Fruit fly (Drosophila melanogaster) whole organism, pupa: Measurements from ENCODE around the gene pod1.

Experiments used
- CG10348 ChIP-seq: fragments of 200-800 bp; sonication (Bioruptor generic); IDR thresholded peaks from 2 replicates; pipeline ENCODE4 v1.3.6; 2022; ENCODE audit warnings: missing biosample characterization, missing genetic modification characterization
- CG12605 ChIP-seq: fragments of 200-800 bp; sonication (Bioruptor generic); IDR thresholded peaks from 2 replicates; pipeline ENCODE4 v1.3.6; 2022; ENCODE audit warnings: missing biosample characterization, missing genetic modification characterization
- CG13204 ChIP-seq: fragments of 200-800 bp; sonication (Bioruptor generic); optimal IDR thresholded peaks from 2 replicates; lab custom pipeline; 2018; ENCODE audit warnings: missing biosample characterization, mild to moderate bottlenecking, missing genetic modification characterization, moderate library complexity
- CG14655 ChIP-seq: fragments of 200-800 bp; sonication (Bioruptor generic); optimal IDR thresholded peaks from 3 replicates; lab custom pipeline; 2017; ENCODE audit warnings: mild to moderate bottlenecking, missing biosample characterization, missing genetic modification reagents, missing genetic modification characterization
- CG15710 ChIP-seq: fragments of 200-800 bp; sonication (Bioruptor generic); optimal IDR thresholded peaks from 2 replicates; lab custom pipeline; 2018; ENCODE audit warnings: missing biosample characterization, mild to moderate bottlenecking, missing genetic modification characterization, moderate library complexity
- CG17806 ChIP-seq: fragments of 200-800 bp; sonication (Bioruptor generic); optimal IDR thresholded peaks from 2 replicates; lab custom pipeline; 2018; ENCODE audit warnings: missing biosample characterization, mild to moderate bottlenecking, missing genetic modification characterization, moderate library complexity
- CG32121 ChIP-seq: fragments of 200-800 bp; sonication (Bioruptor generic); IDR thresholded peaks from 2 replicates; pipeline ENCODE4 v1.3.6; 2022; ENCODE audit warnings: missing biosample characterization, missing genetic modification characterization
- CG34367 ChIP-seq: fragments of 200-800 bp; sonication (Bioruptor generic); optimal IDR thresholded peaks from 2 replicates; lab custom pipeline; 2018; ENCODE audit warnings: missing biosample characterization, mild to moderate bottlenecking, missing genetic modification characterization
- CG4496 ChIP-seq: fragments of 200-800 bp; sonication (Bioruptor generic); IDR thresholded peaks from 3 replicates; pipeline ENCODE4 v1.3.6; 2022; ENCODE audit warnings: missing biosample characterization, missing genetic modification characterization
- CG8159 ChIP-seq: fragments of 200-800 bp; sonication (Bioruptor generic); optimal IDR thresholded peaks from 3 replicates; lab custom pipeline; 2018; ENCODE audit warnings: missing biosample characterization, mild to moderate bottlenecking, missing genetic modification characterization, moderate library complexity
- CG8301 ChIP-seq: fragments of 200-800 bp; sonication (Bioruptor generic); optimal IDR thresholded peaks from 2 replicates; lab custom pipeline; 2018; ENCODE audit warnings: missing biosample characterization, mild to moderate bottlenecking, missing genetic modification characterization
- CG9948 ChIP-seq: fragments of 200-800 bp; sonication (Bioruptor generic); optimal IDR thresholded peaks from 2 replicates; lab custom pipeline; 2018; ENCODE audit warnings: missing biosample characterization, mild to moderate bottlenecking, missing genetic modification characterization, moderate library complexity
- D1 ChIP-seq: fragments of 200-800 bp; sonication (Bioruptor generic); optimal IDR thresholded peaks from 2 replicates; lab custom pipeline; 2018; ENCODE audit warnings: missing biosample characterization, mild to moderate bottlenecking, missing genetic modification characterization, moderate library complexity
- EcR ChIP-seq: fragments of 200-800 bp; sonication (Bioruptor generic); optimal IDR thresholded peaks from 3 replicates; lab custom pipeline; 2019; ENCODE audit warnings: missing biosample characterization, missing genetic modification characterization, mild to moderate bottlenecking, moderate library complexity, missing genetic modification reagents
- Ets98B ChIP-seq: fragments of 200-800 bp; sonication (Bioruptor generic); IDR thresholded peaks from 2 replicates; pipeline ENCODE4 v1.3.6; 2022; ENCODE audit warnings: missing biosample characterization, missing genetic modification characterization
- Pif1A ChIP-seq: fragments of 200-800 bp; sonication (Bioruptor generic); optimal IDR thresholded peaks from 3 replicates; lab custom pipeline; 2016; ENCODE audit warnings: missing biosample characterization, missing genetic modification characterization
- Pif1B ChIP-seq: fragments of 200-800 bp; sonication (Bioruptor generic); optimal IDR thresholded peaks from 3 replicates; lab custom pipeline; 2016; ENCODE audit warnings: missing biosample characterization, missing genetic modification characterization
- Snoo ChIP-seq: fragments of 200-800 bp; sonication (Bioruptor generic); optimal IDR thresholded peaks from 3 replicates; lab custom pipeline; 2017; ENCODE audit warnings: missing biosample characterization, mild to moderate bottlenecking, missing genetic modification characterization, inconsistent platforms
- fd96Ca ChIP-seq: fragments of 200-800 bp; sonication (Bioruptor generic); IDR thresholded peaks from 3 replicates; pipeline ENCODE4 v1.3.6; 2022; ENCODE audit warnings: missing biosample characterization, missing genetic modification characterization
- gl ChIP-seq: fragments of 200-800 bp; sonication (Bioruptor generic); optimal IDR thresholded peaks from 2 replicates; lab custom pipeline; 2018; ENCODE audit warnings: missing biosample characterization, mild to moderate bottlenecking, missing genetic modification characterization
- rn ChIP-seq: fragments of 200-800 bp; sonication (Bioruptor generic); IDR thresholded peaks from 2 replicates; pipeline ENCODE4 v1.3.6; 2022; ENCODE audit warnings: missing biosample characterization, missing genetic modification characterization

Gene pod1

DNA sequence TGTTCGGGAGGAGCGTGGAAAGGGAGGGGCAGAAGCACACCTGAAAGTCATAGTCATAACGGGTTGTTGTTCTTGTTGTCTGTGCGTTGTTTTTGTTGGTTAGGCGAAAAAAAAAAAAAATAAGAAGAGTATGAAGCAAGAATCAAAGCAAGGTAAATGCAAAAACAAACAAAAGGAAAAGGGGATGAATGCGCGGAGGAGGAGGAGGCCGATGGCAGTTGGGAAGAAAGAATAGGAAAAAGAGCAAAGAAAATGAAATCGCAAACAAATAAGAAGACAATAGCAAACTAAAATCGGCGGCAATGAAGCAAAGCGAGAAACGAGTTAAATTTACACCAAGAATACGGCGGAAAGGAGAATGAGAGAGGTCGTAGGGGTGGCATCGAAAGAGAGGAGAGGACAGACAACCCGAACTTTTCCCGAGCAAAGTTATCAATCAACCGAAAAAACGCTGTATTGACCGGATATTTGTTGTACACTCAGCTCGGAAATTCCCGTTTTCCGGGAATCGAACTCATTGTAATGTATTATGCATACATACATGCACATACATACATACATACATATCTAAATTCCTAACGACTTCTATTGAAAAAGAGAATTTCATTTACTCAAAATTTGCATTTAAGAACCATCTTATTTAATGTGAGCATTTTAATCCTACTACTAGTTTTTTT lies 57.1 kb downstream of the pod1 start:
- TF ChIP-seq Snoo (tag; lab: Kevin White, UChicago): no peak
- TF ChIP-seq Pif1B (GFP tag; lab: Kevin White, UChicago): no peak
- peak; percentile 38; the same call in 1 of the 2 replicates for TF ChIP-seq CG12605
- peak; percentile 18 for TF ChIP-seq gl
- TF ChIP-seq fd96Ca (GFP tag; lab: Robert Waterston, UW): 0 out of 3 replicates have a peak, but pooled peaks have one; percentile 14
- TF ChIP-seq CG13204 (GFP tag; lab: Kevin White, UChicago): no peak
- no peak for TF ChIP-seq CG10348 (GFP tag; lab: Robert Waterston, UW)
- TF ChIP-seq CG17806: no peak
- no peak for TF ChIP-seq rn (GFP tag; lab: Robert Waterston, UW)
- peak; percentile 6; the same call in 1 of the 2 replicates for TF ChIP-seq Ets98B (GFP tag; lab: Robert Waterston, UW)
- peak; percentile 38; the same call in 2 of the 3 replicates for TF ChIP-seq CG4496
- TF ChIP-seq CG34367 (tag; lab: Kevin White, UChicago): no peak
- TF ChIP-seq CG9948 (tag; lab: Kevin White, UChicago): peak; percentile 12
- TF ChIP-seq Pif1A (GFP tag; lab: Kevin White, UChicago): no peak
- peak; percentile 30 for TF ChIP-seq CG8301 (tag; lab: Kevin White, UChicago)
- peak; percentile 4 for TF ChIP-seq CG8159 (tag; lab: Kevin White, UChicago)
- TF ChIP-seq CG32121 (GFP tag; lab: Robert Waterston, UW): no peak
- no peak for TF ChIP-seq CG15710
- TF ChIP-seq D1: no peak
- peak; percentile 31 for TF ChIP-seq CG14655 (GFP tag; lab: Kevin White, UChicago)
- no peak for TF ChIP-seq EcR

DNA sequence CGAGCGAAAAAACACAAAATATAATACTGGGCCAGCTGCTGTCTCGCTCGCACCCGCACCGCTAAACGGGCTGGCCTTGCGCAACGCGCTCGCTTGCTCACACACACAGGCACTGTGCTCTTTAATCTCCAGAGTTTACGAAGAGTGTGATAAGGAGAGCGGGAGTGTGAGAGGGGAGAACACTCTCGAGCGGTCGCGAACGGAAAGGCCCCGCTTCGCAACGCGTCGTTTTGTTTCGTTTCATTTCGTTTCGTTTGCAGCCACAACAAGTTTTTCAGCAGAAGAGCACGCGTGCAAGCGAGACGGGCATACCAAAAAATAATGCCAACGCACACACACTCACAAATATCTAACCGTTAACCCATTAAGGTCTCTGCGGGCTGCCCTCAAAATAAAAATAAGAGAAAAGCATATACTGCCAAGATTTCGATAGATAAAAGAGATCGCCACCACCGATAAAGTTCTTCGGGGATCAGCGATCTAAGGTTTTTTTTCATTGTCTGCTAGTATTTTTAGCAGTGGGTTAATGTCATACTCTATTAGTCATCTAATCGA lies 58.1 kb downstream of the pod1 start:
- TF ChIP-seq CG13204 (GFP tag; lab: Kevin White, UChicago) (peak; percentile 94), rn (GFP tag; lab: Robert Waterston, UW) (peak; percentile 70), D1 (no peak), CG9948 (tag; lab: Kevin White, UChicago) (peak; percentile 67), CG34367 (tag; lab: Kevin White, UChicago) (peak; percentile 47), CG8159 (tag; lab: Kevin White, UChicago) (peak; percentile 81), Snoo (tag; lab: Kevin White, UChicago) (peak; percentile 69), gl (peak; percentile 55), CG12605 (peak; percentile 63; the same call in 1 of the 2 replicates), CG4496 (peak; percentile 92), CG15710 (peak; percentile 79), CG10348 (GFP tag; lab: Robert Waterston, UW) (no peak), fd96Ca (GFP tag; lab: Robert Waterston, UW) (peak; percentile 93), CG8301 (tag; lab: Kevin White, UChicago) (peak; percentile 79), CG32121 (GFP tag; lab: Robert Waterston, UW) (peak; percentile 85), Ets98B (GFP tag; lab: Robert Waterston, UW) (peak; percentile 86), Pif1B (GFP tag; lab: Kevin White, UChicago) (peak; percentile 75), EcR (peak; percentile 76), CG14655 (GFP tag; lab: Kevin White, UChicago) (peak; percentile 87), CG17806 (peak; percentile 70), Pif1A (GFP tag; lab: Kevin White, UChicago) (peak; percentile 78)
- TF ChIP-seq, all 21 proteins: peak for 19

DNA sequence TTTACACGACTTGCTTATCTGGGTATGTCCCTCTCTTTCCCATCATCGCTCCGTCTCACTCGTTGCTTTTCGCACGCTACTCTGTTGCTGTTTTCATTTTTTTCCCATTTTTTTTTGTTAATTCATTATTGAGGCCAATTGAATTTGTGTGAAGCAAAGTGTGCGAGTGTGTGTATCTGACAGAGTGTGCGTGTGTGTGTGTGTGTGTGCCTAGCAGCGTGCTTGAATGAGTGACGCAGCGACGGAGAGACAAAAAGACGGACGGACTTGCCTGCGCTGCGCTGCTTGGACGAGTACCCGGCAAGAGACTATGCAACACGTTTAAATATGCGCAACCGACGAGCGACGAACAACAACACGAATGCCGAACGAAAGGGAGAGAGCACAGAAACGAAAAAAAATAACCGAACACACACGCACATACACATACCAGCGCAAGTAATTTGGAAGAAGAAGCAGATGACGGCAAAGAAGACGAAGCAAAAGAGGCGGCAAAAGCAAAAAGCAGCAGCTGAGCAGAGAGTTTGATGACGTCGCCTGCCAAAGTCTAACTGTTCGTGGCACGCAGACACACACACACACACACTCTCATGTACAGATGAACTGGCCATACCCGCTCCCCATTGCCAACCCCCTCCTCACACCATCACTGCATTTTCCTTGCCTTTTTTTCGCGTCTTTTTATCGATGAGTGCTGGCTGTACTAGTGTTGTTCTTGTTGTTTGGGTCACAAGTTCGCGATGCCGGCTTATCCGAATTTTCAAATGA lies 59.2 kb downstream of the pod1 start:
- TF ChIP-seq Pif1A (GFP tag; lab: Kevin White, UChicago) (no peak), Snoo (tag; lab: Kevin White, UChicago) (no peak), CG15710 (no peak), rn (GFP tag; lab: Robert Waterston, UW) (no peak), fd96Ca (GFP tag; lab: Robert Waterston, UW) (peak; percentile 68; the same call in 2 of the 3 replicates), CG13204 (GFP tag; lab: Kevin White, UChicago) (no peak), CG10348 (GFP tag; lab: Robert Waterston, UW) (no peak), Pif1B (GFP tag; lab: Kevin White, UChicago) (no peak), CG9948 (tag; lab: Kevin White, UChicago) (no peak), EcR (peak; percentile 50)
